Fruit fly (Drosophila melanogaster) whole organism, adult: ENCODE measurements around the gene CG6163.

Experiments used
- CG12768 ChIP-seq: fragments of 200-800 bp; sonication (Bioruptor generic); optimal IDR thresholded peaks from 2 replicates; lab custom pipeline; 2017; ENCODE audit warnings: missing biosample characterization, missing genetic modification characterization, mild to moderate bottlenecking, moderate library complexity, missing genetic modification reagents
- CG5204 ChIP-seq: fragments of 200-800 bp; sonication (Bioruptor generic); optimal IDR thresholded peaks from 2 replicates; lab custom pipeline; 2016; ENCODE audit warnings: missing biosample characterization, missing genetic modification characterization
- CG7045 ChIP-seq: fragments of 200-800 bp; sonication (Bioruptor generic); optimal IDR thresholded peaks from 2 replicates; lab custom pipeline; 2017; ENCODE audit warnings: missing biosample characterization, mild to moderate bottlenecking, missing genetic modification characterization
- Clk ChIP-seq: fragments of 200-800 bp; sonication (Bioruptor generic); optimal IDR thresholded peaks from 2 replicates; lab custom pipeline; 2017; ENCODE audit warnings: missing biosample characterization, missing genetic modification characterization
- Crg-1 ChIP-seq: fragments of 200-800 bp; sonication (Bioruptor generic); optimal IDR thresholded peaks from 2 replicates; lab custom pipeline; 2016; ENCODE audit warnings: missing biosample characterization, missing genetic modification characterization
- Hr96 ChIP-seq: fragments of 200-800 bp; sonication (Bioruptor generic); optimal IDR thresholded peaks from 2 replicates; lab custom pipeline; 2016; ENCODE audit warnings: missing biosample characterization, missing genetic modification characterization
- bab1 ChIP-seq: fragments of 200-800 bp; sonication (Bioruptor generic); optimal IDR thresholded peaks from 3 replicates; lab custom pipeline; 2019; ENCODE audit warnings: missing biosample characterization, mild to moderate bottlenecking, missing genetic modification characterization, moderate library complexity

- TF ChIP-seq CG5204 (no peak), CG12768 (no peak), Hr96 (GFP tag; lab: Kevin White, UChicago) (no peak), CG7045 (GFP tag; lab: Kevin White, UChicago) (no peak), bab1 (GFP tag; lab: Kevin White, UChicago) (no peak), Clk (no peak), Crg-1 (GFP tag; lab: Kevin White, UChicago) (no peak)
These were observed 11.6 kb upstream of the CG6163 start for dm6 chr3L:11376224-11376813.
